Worm (Caenorhabditis elegans) whole organism, L2 larva: ENCODE measurements around the gene M05D6.9.

Source experiments
- Y55F3AM.14 ChIP-seq: fragments of 200-800 bp; sonication (Bioruptor generic); optimal IDR thresholded peaks from 2 replicates; lab custom pipeline; 2018; ENCODE audit warnings: mild to moderate bottlenecking, missing genetic modification characterization, missing compliant biosample characterization
- aly-2 ChIP-seq: fragments of 150-350 bp; optimal IDR thresholded peaks from 2 replicates; lab custom pipeline; 2014; ENCODE audit warnings: missing biosample characterization, missing genetic modification characterization
- blmp-1 ChIP-seq: sonication (generic microtip); optimal IDR thresholded peaks from 2 replicates; lab custom pipeline; 2017; ENCODE audit warnings: missing genetic modification characterization, mild to moderate bottlenecking, missing compliant biosample characterization, antibody characterized with exemption, moderate library complexity; ENCODE audit not compliant: insufficient read depth
- ceh-82 ChIP-seq: fragments of 150-350 bp; optimal IDR thresholded peaks from 2 replicates; lab custom pipeline; 2014; ENCODE audit warnings: missing biosample characterization, missing genetic modification characterization
- fos-1 ChIP-seq: fragments of 150-350 bp; optimal IDR thresholded peaks from 2 replicates; lab custom pipeline; 2014; ENCODE audit warnings: missing biosample characterization, missing genetic modification characterization
- nhr-6 ChIP-seq: fragments of 150-350 bp; optimal IDR thresholded peaks from 2 replicates; lab custom pipeline; 2014; ENCODE audit warnings: missing biosample characterization, missing genetic modification characterization
- nhr-77 ChIP-seq: fragments of 150-350 bp; optimal IDR thresholded peaks from 2 replicates; lab custom pipeline; 2014; ENCODE audit warnings: missing biosample characterization, missing genetic modification characterization
- snpc-4 ChIP-seq: fragments of 150-350 bp; optimal IDR thresholded peaks from 2 replicates; lab custom pipeline; 2014; ENCODE audit warnings: missing biosample characterization, missing genetic modification characterization
- zag-1 ChIP-seq: fragments of 150-350 bp; optimal IDR thresholded peaks from 2 replicates; lab custom pipeline; 2014; ENCODE audit warnings: missing biosample characterization, missing genetic modification characterization
- ztf-11 ChIP-seq: sonication (generic microtip); optimal IDR thresholded peaks from 2 replicates; lab custom pipeline; 2017; ENCODE audit warnings: missing biosample characterization, missing genetic modification characterization

ce11 chrII:8483793-8484186 lies 10.3 kb upstream of the M05D6.9 start, which contains the start of gene taap-1:
- TF ChIP-seq fos-1 (tag; lab: Kevin White, UChicago): peak; percentile 13
- TF ChIP-seq blmp-1 (tag; lab: Kevin White, UChicago): no peak
- TF ChIP-seq zag-1: peak; percentile 0
- TF ChIP-seq ztf-11 (tag; lab: Kevin White, UChicago): no peak
- TF ChIP-seq nhr-77 (tag; lab: Kevin White, UChicago): no peak
- no peak for TF ChIP-seq aly-2 (tag; lab: Kevin White, UChicago)
- no peak for TF ChIP-seq ceh-82 (tag; lab: Kevin White, UChicago)
- TF ChIP-seq Y55F3AM.14 (GFP tag; lab: Kevin White, UChicago): no peak
- TF ChIP-seq snpc-4 (tag; lab: Kevin White, UChicago): no peak
- no peak for TF ChIP-seq nhr-6
